Worm (Caenorhabditis elegans): ENCODE data around the gene M01D1.12.
"Not testable (repeated sequence)": the region's sequence is repeated elsewhere in the genome, so short reads cannot be mapped to it uniquely, and the experiment has no call there.

The M01D1.12 gene

DNA sequence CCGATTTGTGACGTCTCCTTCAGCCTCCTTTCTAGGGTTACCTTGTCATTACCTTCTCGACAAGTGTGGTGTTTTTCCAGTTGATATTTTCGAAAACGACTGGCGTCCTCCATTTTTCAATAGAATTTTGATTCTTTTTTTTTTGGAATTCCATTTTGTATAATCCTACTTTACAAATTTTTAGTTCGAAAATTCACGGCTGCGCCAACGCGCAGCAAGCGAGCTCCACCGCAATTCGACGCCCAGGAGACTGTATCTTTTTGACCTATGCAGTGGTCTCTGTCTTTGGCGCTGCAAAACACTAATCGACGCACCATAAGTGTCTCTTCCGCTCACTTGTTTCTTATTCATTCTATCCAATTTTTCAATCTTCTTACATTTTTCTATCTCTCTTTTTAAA lies 35.5 kb upstream of the M01D1.12 start, which contains the start of gene fbxc-42:
fbxc-42 (plus strand) TSS at position 301 of the 400 bp plus-strand sequence.
- TF ChIP-seq ces-1 (GFP tag; optimal IDR thresholded peaks at IDR 0.05) (no peak), lin-32 (GFP tag; optimal IDR thresholded peaks at IDR 0.05) (no peak), ceh-83 (GFP tag; optimal IDR thresholded peaks at IDR 0.05) (no peak)

DNA sequence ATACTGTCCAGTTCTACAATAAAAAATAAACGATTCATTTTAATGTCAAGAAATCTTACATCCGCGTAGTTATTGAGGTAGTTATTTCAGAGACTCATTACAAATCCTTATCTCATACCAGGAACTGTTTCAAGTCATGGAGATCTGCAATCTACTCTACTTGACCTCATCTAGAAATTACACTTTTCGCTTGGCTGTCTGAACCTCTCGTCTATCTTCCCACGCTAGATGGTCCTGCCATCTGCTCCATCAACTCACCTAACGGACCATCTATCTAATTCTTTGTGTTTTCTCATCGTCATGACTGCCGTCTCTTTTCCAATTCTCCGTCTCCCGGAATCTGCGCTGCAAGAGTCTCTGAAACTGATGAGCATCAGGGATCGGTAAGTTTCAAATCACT lies 32.5 kb upstream of the M01D1.12 start, which contains the start of gene F45D11.7:
F45D11.7 (plus strand) TSS at position 301 of the 400 bp plus-strand sequence.
- TF ChIP-seq nhr-76 (tag; optimal IDR thresholded peaks at IDR 0.05); lin-13 (tag; optimal IDR thresholded peaks at IDR 0.05); tbx-8 (GFP tag; optimal IDR thresholded peaks at IDR 0.05): not testable (repeated sequence)

DNA sequence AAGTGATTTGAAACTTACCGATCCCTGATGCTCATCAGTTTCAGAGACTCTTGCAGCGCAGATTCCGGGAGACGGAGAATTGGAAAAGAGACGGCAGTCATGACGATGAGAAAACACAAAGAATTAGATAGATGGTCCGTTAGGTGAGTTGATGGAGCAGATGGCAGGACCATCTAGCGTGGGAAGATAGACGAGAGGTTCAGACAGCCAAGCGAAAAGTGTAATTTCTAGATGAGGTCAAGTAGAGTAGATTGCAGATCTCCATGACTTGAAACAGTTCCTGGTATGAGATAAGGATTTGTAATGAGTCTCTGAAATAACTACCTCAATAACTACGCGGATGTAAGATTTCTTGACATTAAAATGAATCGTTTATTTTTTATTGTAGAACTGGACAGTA lies 30.7 kb upstream of the M01D1.12 start, which contains the start of gene F45D11.11:
F45D11.11 (minus strand) TSS at position 101 of the 400 bp plus-strand sequence.
- not testable (repeated sequence) for TF ChIP-seq mls-2, mep-1, nhr-237 (tag; optimal IDR thresholded peaks at IDR 0.05)

DNA sequence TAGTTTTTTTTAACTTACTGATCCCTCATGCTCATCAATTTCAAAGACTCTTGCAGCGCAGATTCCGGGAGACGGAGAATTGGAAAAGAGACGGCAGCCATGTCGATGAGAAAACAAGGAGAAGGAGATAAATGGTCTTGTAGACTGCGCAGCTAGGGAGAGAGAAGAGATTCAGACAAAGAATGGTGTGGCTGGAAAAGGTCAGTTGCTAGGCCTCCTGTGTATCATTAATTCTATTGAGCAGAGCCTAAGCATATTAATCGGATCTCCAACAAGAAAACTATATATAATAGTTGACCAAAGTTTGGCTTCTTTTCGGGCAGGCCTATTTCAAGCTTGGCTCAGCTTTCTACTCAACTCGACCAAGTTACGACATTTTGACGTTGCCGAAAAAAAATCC lies 27.3 kb upstream of the M01D1.12 start, which contains the start of gene fbxb-29:
fbxb-29 (minus strand) TSS at position 101 of the 400 bp plus-strand sequence.
- no peak for TF ChIP-seq unc-120 (tag; optimal IDR thresholded peaks at IDR 0.05; ENCODE audit: poor library complexity, severe bottlenecking)
- TF ChIP-seq sem-2 (GFP tag; optimal IDR thresholded peaks at IDR 0.05), result no peak
- TF ChIP-seq ceh-39 (tag; optimal IDR thresholded peaks at IDR 0.05), result no peak
- TF ChIP-seq flh-1 (GFP tag; optimal IDR thresholded peaks at IDR 0.05), result no peak
- TF ChIP-seq nhr-2 (tag; optimal IDR thresholded peaks at IDR 0.05), result no peak
- TF ChIP-seq lin-13 (tag; optimal IDR thresholded peaks at IDR 0.05), result no peak
- TF ChIP-seq blmp-1 (tag; optimal IDR thresholded peaks at IDR 0.05), result no peak

DNA sequence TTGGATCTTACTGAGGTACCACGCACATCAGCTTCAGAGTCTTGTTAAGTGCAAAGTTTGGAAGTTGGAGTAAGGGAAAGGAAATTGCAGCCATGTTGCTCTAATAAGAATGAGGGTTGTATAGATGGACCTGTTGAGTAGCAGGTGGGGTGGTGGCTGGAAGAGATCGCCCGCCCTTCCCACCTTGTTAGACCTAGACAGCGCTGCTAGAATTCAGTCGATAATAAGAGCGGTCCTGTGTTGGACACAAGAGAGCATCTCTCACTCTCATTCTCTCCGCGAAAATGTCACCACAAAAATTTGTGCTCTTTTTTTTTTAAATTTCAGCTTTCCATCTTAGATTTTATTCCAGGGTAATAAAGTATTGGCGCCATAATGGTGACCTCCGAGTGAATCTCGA lies 25.4 kb upstream of the M01D1.12 start, which contains the start of the genes fbxb-30 and F45D11.5:
fbxb-30 (minus strand) TSS at position 101 of the 400 bp plus-strand sequence.
F45D11.5 (plus strand) TSS at position 352 of the 400 bp plus-strand sequence.
- TF ChIP-seq flh-1 (GFP tag; optimal IDR thresholded peaks at IDR 0.05) (no peak), mep-1 (tag; optimal IDR thresholded peaks at IDR 0.05) (no peak), mab-5 (tag; optimal IDR thresholded peaks at IDR 0.05) (no peak), ham-2 (GFP tag; optimal IDR thresholded peaks at IDR 0.05) (no peak), snpc-4 (tag; optimal IDR thresholded peaks at IDR 0.05) (no peak), blmp-1 (tag; optimal IDR thresholded peaks at IDR 0.05) (no peak), M03D4.4 (tag; optimal IDR thresholded peaks at IDR 0.05) (no peak), sptf-1 (tag; optimal IDR thresholded peaks at IDR 0.05) (no peak), elt-3 (tag; optimal IDR thresholded peaks at IDR 0.05) (no peak), elt-1 (tag; optimal IDR thresholded peaks at IDR 0.05; ENCODE audit: borderline replicate concordance, insufficient read depth) (no peak), pha-4 (tag; optimal IDR thresholded peaks at IDR 0.05) (no peak), zip-8 (tag; optimal IDR thresholded peaks at IDR 0.05) (no peak), sem-2 (GFP tag; optimal IDR thresholded peaks at IDR 0.05) (no peak), nhr-28 (tag; optimal IDR thresholded peaks at IDR 0.05) (no peak), ceh-83 (GFP tag; optimal IDR thresholded peaks at IDR 0.05) (no peak), hlh-1 (tag; optimal IDR thresholded peaks at IDR 0.05) (no peak), drap-1 (GFP tag; optimal IDR thresholded peaks at IDR 0.05) (no peak), lin-32 (GFP tag; optimal IDR thresholded peaks at IDR 0.05) (no peak)

DNA sequence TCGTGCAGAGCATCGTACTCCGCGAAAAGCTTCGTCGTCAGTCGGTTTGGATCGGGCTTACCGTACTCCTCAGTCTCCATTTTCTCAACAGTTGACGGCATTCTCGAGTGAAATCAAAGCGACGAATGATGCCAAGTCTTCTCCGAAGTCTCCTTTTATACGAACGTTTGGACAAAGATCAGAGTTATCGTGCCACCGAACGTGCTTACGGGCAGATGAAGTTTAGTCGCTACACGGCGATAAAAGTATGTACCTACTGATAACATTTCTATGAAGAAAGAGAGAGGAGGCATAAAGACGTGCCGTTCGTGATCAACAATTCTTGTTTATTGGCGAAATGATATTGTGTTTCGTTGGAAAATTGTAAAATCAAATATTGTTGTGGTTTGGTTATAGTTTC lies 20.4 kb upstream of the M01D1.12 start, which contains the start of gene F45D11.14:
F45D11.14 (minus strand) TSS at position 101 of the 400 bp plus-strand sequence.
- TF ChIP-seq nhr-237 (tag; optimal IDR thresholded peaks at IDR 0.05); ces-1 (GFP tag; optimal IDR thresholded peaks at IDR 0.05); mls-2 (tag; optimal IDR thresholded peaks at IDR 0.05): not testable (repeated sequence)

DNA sequence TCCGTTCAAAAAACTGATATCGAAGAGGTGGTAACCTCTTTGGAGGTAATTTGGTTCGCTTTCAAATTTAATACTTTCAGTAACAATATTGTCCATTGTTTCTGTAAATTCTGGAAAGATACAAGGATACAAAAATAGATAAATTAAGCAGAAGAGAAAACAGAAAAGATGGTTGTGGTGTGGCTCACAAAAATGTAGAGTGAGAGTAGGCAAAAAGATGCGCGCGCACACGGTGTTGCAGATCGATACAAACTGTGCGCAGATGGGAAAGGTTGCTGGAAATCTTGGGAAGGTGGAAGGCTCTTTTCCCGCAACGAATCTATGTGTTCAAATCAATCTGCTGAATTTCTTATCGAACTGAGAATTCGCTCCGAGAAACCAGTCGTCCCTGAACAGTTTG lies 2.1 kb upstream of the M01D1.12 start, which contains the start of gene btb-11:
btb-11 (minus strand) TSS at position 101 of the 400 bp plus-strand sequence.
- not testable (repeated sequence) for TF ChIP-seq blmp-1 (tag; optimal IDR thresholded peaks at IDR 0.05); lin-13 (tag; optimal IDR thresholded peaks at IDR 0.05); bed-3 (GFP tag; optimal IDR thresholded peaks at IDR 0.05)

All from whole organism, mixed stage, embryonic.